Worm (Caenorhabditis elegans) whole organism, late embryonic: Measurements from ENCODE around the gene dars-1.

Experiments used
- T23F11.4 ChIP-seq: fragments of 200-800 bp; sonication (Bioruptor generic); optimal IDR thresholded peaks from 2 replicates; lab custom pipeline; 2018; ENCODE audit warnings: mild to moderate bottlenecking, missing genetic modification characterization, missing compliant biosample characterization
- elt-2 ChIP-seq: sonication (generic microtip); optimal IDR thresholded peaks from 2 replicates; lab custom pipeline; 2016; ENCODE audit warnings: missing genetic modification reagents, missing genetic modification characterization, missing compliant biosample characterization
- ztf-16 ChIP-seq: sonication (generic microtip); optimal IDR thresholded peaks from 2 replicates; lab custom pipeline; 2017; ENCODE audit warnings: missing genetic modification characterization, missing compliant biosample characterization

DNA sequence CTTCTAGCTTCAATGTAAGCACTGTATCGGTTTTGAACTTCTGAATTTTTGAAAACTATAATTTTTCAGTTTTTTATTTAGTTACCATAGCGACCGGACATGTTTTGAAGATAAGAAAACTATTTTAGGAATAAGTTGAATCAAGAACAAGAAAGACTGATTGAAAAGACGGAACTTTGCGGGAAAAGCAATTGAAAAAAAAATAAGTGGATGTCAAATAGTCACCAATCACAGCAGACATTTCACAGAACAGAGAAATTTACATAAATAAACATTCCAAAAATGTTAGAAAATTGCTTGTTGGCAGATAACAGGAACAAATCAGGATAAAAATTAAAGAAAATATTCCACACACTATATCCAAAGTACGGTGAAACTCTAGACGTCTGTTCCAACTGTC is 41.2 kb downstream of the dars-1 start, which contains the start of gene F54C8.6:
- TF ChIP-seq T23F11.4 (GFP tag; lab: Kevin White, UChicago) (no peak), elt-2 (tag; lab: Kevin White, UChicago) (no peak), ztf-16 (tag; lab: Kevin White, UChicago) (no peak)
